Worm (Caenorhabditis elegans) whole organism, young adult: Measurements from ENCODE around the gene Y51H7C.10.

Experiments used
- D2030.7 ChIP-seq: fragments of 200-800 bp; sonication (Bioruptor generic); IDR thresholded peaks from 2 replicates; pipeline ENCODE4 v1.3.6; 2022; ENCODE audit warnings: missing genetic modification reagents, missing genetic modification characterization, missing compliant biosample characterization
- F23B12.7 ChIP-seq: sonication (generic microtip); optimal IDR thresholded peaks from 2 replicates; lab custom pipeline; 2017; ENCODE audit warnings: missing genetic modification characterization, mild to moderate bottlenecking, missing compliant biosample characterization, antibody characterized with exemption, moderate library complexity; ENCODE audit not compliant: insufficient read depth
- F33H1.4 ChIP-seq: fragments of 200-800 bp; sonication (Bioruptor generic); IDR thresholded peaks from 2 replicates; pipeline ENCODE4 v1.3.6; 2022; ENCODE audit warnings: missing genetic modification reagents, missing genetic modification characterization, missing compliant biosample characterization
- F39B2.1 ChIP-seq: fragments of 200-800 bp; sonication (Bioruptor generic); IDR thresholded peaks from 2 replicates; pipeline ENCODE4 v1.3.6; 2022; ENCODE audit warnings: missing genetic modification reagents, missing genetic modification characterization, missing compliant biosample characterization
- T07F8.4 ChIP-seq: sonication (generic microtip); optimal IDR thresholded peaks from 2 replicates; lab custom pipeline; 2016; ENCODE audit warnings: mild to moderate bottlenecking, missing genetic modification characterization, moderate library complexity, missing compliant biosample characterization
- Y53G8AR.9 ChIP-seq: fragments of 200-800 bp; sonication (Bioruptor generic); conservative IDR thresholded peaks from 2 replicates; pipeline ENCODE4 v1.3.6; 2022; ENCODE audit warnings: missing genetic modification reagents, missing genetic modification characterization, missing compliant biosample characterization
- Y67H2A.10 ChIP-seq: fragments of 200-800 bp; sonication (Bioruptor generic); conservative IDR thresholded peaks from 2 replicates; pipeline ENCODE4 v1.3.6; 2022; ENCODE audit warnings: missing genetic modification reagents, missing genetic modification characterization, missing compliant biosample characterization
- Y95B8A.8 ChIP-seq: fragments of 200-800 bp; sonication (Bioruptor generic); IDR thresholded peaks from 2 replicates; pipeline ENCODE4 v1.3.6; 2022; ENCODE audit warnings: missing genetic modification reagents, missing genetic modification characterization, missing compliant biosample characterization
- attf-3 ChIP-seq: fragments of 200-800 bp; sonication (Bioruptor generic); conservative IDR thresholded peaks from 2 replicates; pipeline ENCODE4 v1.3.6; 2022; ENCODE audit warnings: missing genetic modification reagents, missing genetic modification characterization, missing compliant biosample characterization
- attf-6 ChIP-seq: fragments of 200-800 bp; sonication (Bioruptor generic); IDR thresholded peaks from 2 replicates; pipeline ENCODE4 v1.3.6; 2022; ENCODE audit warnings: missing genetic modification reagents, missing genetic modification characterization, missing compliant biosample characterization
- ccch-3 ChIP-seq: fragments of 200-800 bp; sonication (Bioruptor generic); optimal IDR thresholded peaks from 2 replicates; lab custom pipeline; 2018; ENCODE audit warnings: mild to moderate bottlenecking, missing genetic modification characterization, missing compliant biosample characterization
- ceh-91 ChIP-seq: fragments of 200-800 bp; sonication (Bioruptor generic); IDR thresholded peaks from 2 replicates; pipeline ENCODE4 v1.3.6; 2022; ENCODE audit warnings: missing genetic modification reagents, missing genetic modification characterization, missing compliant biosample characterization
- dpl-1 ChIP-seq: fragments of 150-350 bp; optimal IDR thresholded peaks from 2 replicates; lab custom pipeline; 2014; ENCODE audit warnings: missing biosample characterization, missing genetic modification reagents, missing genetic modification characterization
- efl-1 ChIP-seq: fragments of 150-350 bp; optimal IDR thresholded peaks from 2 replicates; lab custom pipeline; 2014; ENCODE audit warnings: missing biosample characterization, missing genetic modification reagents, missing genetic modification characterization
- hmg-1.2 ChIP-seq: fragments of 200-800 bp; sonication (Bioruptor generic); IDR thresholded peaks from 2 replicates; pipeline ENCODE4 v1.3.6; 2022; ENCODE audit warnings: missing genetic modification reagents, missing genetic modification characterization, missing compliant biosample characterization
- hsf-1 ChIP-seq: fragments of 200-800 bp; sonication (Bioruptor generic); IDR thresholded peaks from 2 replicates; pipeline ENCODE4 v1.3.6; 2022; ENCODE audit warnings: missing genetic modification reagents, missing genetic modification characterization, missing compliant biosample characterization
- lag-1 ChIP-seq: fragments of 200-800 bp; sonication (Bioruptor generic); IDR thresholded peaks from 2 replicates; pipeline ENCODE4 v1.3.6; 2022; ENCODE audit warnings: missing genetic modification reagents, missing genetic modification characterization, missing compliant biosample characterization
- let-526 ChIP-seq: fragments of 200-800 bp; sonication (Bioruptor generic); IDR thresholded peaks from 2 replicates; pipeline ENCODE4 v1.3.6; 2022; ENCODE audit warnings: missing genetic modification reagents, missing genetic modification characterization, missing compliant biosample characterization
- lin-26 ChIP-seq: fragments of 200-800 bp; sonication (Bioruptor generic); IDR thresholded peaks from 2 replicates; pipeline ENCODE4 v1.3.6; 2022; ENCODE audit warnings: missing genetic modification reagents, missing genetic modification characterization, missing compliant biosample characterization
- lin-35 ChIP-seq, 3 experiments: fragments of 150-350 bp in 2 of 3; sonication (generic microtip) in 1 of 3; optimal IDR thresholded peaks; 2 replicates each; lab custom pipeline; 2014 to 2018; ENCODE audit warnings: missing biosample characterization in 3 of 3, missing genetic modification characterization in 3 of 3, missing genetic modification reagents in 3 of 3
- lin-40 ChIP-seq: sonication (generic microtip); optimal IDR thresholded peaks from 2 replicates; lab custom pipeline; 2016; ENCODE audit warnings: missing genetic modification characterization, mild to moderate bottlenecking, missing compliant biosample characterization, missing genotype, missing genetic modification reagents
- lin-54 ChIP-seq: fragments of 200-800 bp; sonication (Bioruptor generic); optimal IDR thresholded peaks from 2 replicates; lab custom pipeline; 2018; ENCODE audit warnings: mild to moderate bottlenecking, missing genetic modification characterization, missing compliant biosample characterization
- lsl-1 ChIP-seq: fragments of 200-800 bp; sonication (Bioruptor generic); optimal IDR thresholded peaks from 2 replicates; lab custom pipeline; 2018; ENCODE audit warnings: mild to moderate bottlenecking, missing genetic modification characterization, moderate library complexity, missing compliant biosample characterization
- madf-6 ChIP-seq: fragments of 200-800 bp; sonication (Bioruptor generic); IDR thresholded peaks from 2 replicates; pipeline ENCODE4 v1.3.6; 2022; ENCODE audit warnings: missing genetic modification reagents, missing genetic modification characterization, missing compliant biosample characterization
- madf-8 ChIP-seq: fragments of 200-800 bp; sonication (Bioruptor generic); conservative IDR thresholded peaks from 2 replicates; pipeline ENCODE4 v1.3.6; 2022; ENCODE audit warnings: missing genetic modification reagents, missing genetic modification characterization, missing compliant biosample characterization
- nhr-120 ChIP-seq: fragments of 200-800 bp; sonication (Bioruptor generic); IDR thresholded peaks from 2 replicates; pipeline ENCODE4 v1.3.6; 2022; ENCODE audit warnings: missing genetic modification characterization, missing compliant biosample characterization
- nhr-179 ChIP-seq: sonication (generic microtip); optimal IDR thresholded peaks from 2 replicates; lab custom pipeline; 2016; ENCODE audit warnings: mild to moderate bottlenecking, missing genetic modification characterization, missing compliant biosample characterization
- nhr-80 ChIP-seq: sonication (generic microtip); optimal IDR thresholded peaks from 2 replicates; lab custom pipeline; 2016; ENCODE audit warnings: missing genetic modification characterization, missing compliant biosample characterization
- pbrm-1 ChIP-seq: fragments of 200-800 bp; sonication (Bioruptor generic); IDR thresholded peaks from 2 replicates; pipeline ENCODE4 v1.3.6; 2022; ENCODE audit warnings: missing genetic modification reagents, missing genetic modification characterization, missing compliant biosample characterization
- pha-4 ChIP-seq: fragments of 150-350 bp; sonication (generic microtip); optimal IDR thresholded peaks from 2 replicates; lab custom pipeline; 2014; ENCODE audit warnings: missing biosample characterization, missing genetic modification reagents, missing genetic modification characterization
- sdz-38 ChIP-seq: sonication (generic microtip); optimal IDR thresholded peaks from 2 replicates; lab custom pipeline; 2016; ENCODE audit warnings: missing genotype, missing genetic modification characterization, missing compliant biosample characterization
- snpc-1.3 ChIP-seq: sonication (generic microtip); optimal IDR thresholded peaks from 2 replicates; lab custom pipeline; 2017; ENCODE audit warnings: missing genetic modification characterization, mild to moderate bottlenecking, missing compliant biosample characterization, antibody characterized with exemption, moderate library complexity, missing genotype, missing genetic modification reagents; ENCODE audit not compliant: insufficient read depth
- snpc-3.4 ChIP-seq: sonication (generic microtip); optimal IDR thresholded peaks from 2 replicates; lab custom pipeline; 2017; ENCODE audit warnings: missing genetic modification characterization, mild to moderate bottlenecking, missing compliant biosample characterization, antibody characterized with exemption, moderate library complexity, missing genotype, missing genetic modification reagents
- somi-1 ChIP-seq: fragments of 200-800 bp; sonication (Bioruptor generic); optimal IDR thresholded peaks from 2 replicates; lab custom pipeline; 2018; ENCODE audit warnings: mild to moderate bottlenecking, missing genetic modification characterization, missing compliant biosample characterization
- xnd-1 ChIP-seq: sonication (generic microtip); optimal IDR thresholded peaks from 2 replicates; lab custom pipeline; 2016; ENCODE audit warnings: missing genotype, missing genetic modification reagents, missing genetic modification characterization, missing compliant biosample characterization
- ztf-18 ChIP-seq: sonication (generic microtip); optimal IDR thresholded peaks from 2 replicates; lab custom pipeline; 2016; ENCODE audit warnings: missing genotype, mild to moderate bottlenecking, missing genetic modification characterization, missing compliant biosample characterization

The Y51H7C.10 gene

ce11 chrII:1438336-1438589 is 14.7 kb upstream of the Y51H7C.10 start, which contains the start of gene Y51H7C.3:
TSS of gene Y51H7C.3 (plus strand) at chrII:1438490.
- no peak for TF ChIP-seq pha-4 (tag; lab: Kevin White, UChicago)
- no peak for TF ChIP-seq somi-1
- TF ChIP-seq lin-40 (tag; lab: Kevin White, UChicago), result no peak

DNA sequence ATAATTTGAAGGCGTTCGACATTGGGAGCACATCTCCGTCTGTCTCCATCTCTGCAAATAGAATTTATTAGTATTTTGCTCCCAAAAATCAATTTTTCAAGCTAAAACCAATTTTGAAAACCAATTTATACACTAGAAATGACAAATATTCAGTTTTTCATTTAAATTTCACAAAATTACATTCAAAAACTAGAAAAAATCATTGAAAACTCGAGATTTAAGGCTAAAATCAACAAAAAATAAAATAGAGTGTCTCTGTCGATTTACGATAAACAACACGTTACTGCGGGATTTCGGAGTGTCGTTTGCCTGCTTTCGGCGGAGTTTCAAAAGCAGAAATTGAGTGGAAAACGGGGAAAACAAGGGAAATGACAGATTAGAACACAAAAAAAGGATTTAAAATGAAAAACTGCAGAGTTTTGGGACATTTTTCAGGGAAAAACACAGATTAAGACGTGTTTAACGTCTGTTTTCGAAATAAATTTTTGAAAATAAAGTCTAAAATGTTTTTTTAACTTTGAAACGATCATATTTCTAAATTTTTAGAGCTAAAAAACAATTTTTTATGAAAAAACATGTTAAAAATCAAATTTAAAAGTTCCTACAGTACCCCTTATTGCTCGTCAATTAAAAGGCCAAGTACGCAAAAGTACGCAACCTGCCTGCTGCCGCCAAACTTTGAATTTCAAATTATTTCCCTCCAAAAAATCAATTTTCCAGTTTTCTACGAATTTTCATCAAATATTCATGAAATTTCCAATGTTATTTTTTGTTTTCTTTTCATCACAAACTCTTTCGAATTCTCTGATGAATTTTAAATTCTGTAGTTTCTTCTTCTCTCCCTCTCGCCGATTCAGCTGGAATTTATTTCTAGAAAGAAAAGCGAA is 14.1 kb upstream of the Y51H7C.10 start, which contains the start of gene nol-6:
nol-6 (minus strand) TSS at position 51 of the 887 bp plus-strand sequence.
- TF ChIP-seq nhr-80 (tag; lab: Kevin White, UChicago) (no peak), nhr-120 (GFP tag; lab: Robert Waterston, UW) (no peak), ztf-18 (tag; lab: Kevin White, UChicago) (no peak), hsf-1 (GFP tag; lab: Robert Waterston, UW) (no peak), F23B12.7 (no peak), let-526 (GFP tag; lab: Robert Waterston, UW) (no peak), F33H1.4 (peak; percentile 20; the same call in 1 of the 2 replicates), madf-8 (GFP tag; lab: Robert Waterston, UW) (peak; percentile 70), Y53G8AR.9 (no peak), lag-1 (no peak), sdz-38 (no peak), xnd-1 (peak; percentile 37), lin-26 (GFP tag; lab: Robert Waterston, UW) (no peak), dpl-1 (GFP tag; lab: Kevin White, UChicago) (peak; percentile 75), ceh-91 (peak; percentile 42; the same call in 1 of the 2 replicates), nhr-179 (tag; lab: Kevin White, UChicago) (no peak), lin-35 (GFP tag; optimal IDR thresholded peaks at IDR 0.05; lab: Kevin White, UChicago) (no peak), snpc-1.3 (tag; lab: Kevin White, UChicago) (no peak), F39B2.1 (GFP tag; lab: Robert Waterston, UW) (no peak), lsl-1 (GFP tag; lab: Kevin White, UChicago) (peak; percentile 76), Y95B8A.8 (GFP tag; lab: Robert Waterston, UW) (no peak), T07F8.4 (tag; lab: Kevin White, UChicago) (no peak), madf-6 (GFP tag; lab: Robert Waterston, UW) (peak; percentile 86), snpc-3.4 (peak; percentile 35), hmg-1.2 (GFP tag; lab: Robert Waterston, UW) (peak; percentile 6; the same call in 1 of the 2 replicates), D2030.7 (peak; percentile 74), ccch-3 (GFP tag; lab: Kevin White, UChicago) (no peak), attf-3 (GFP tag; lab: Robert Waterston, UW) (peak; percentile 92), efl-1 (GFP tag; lab: Kevin White, UChicago) (peak; percentile 87), lin-54 (GFP tag; lab: Kevin White, UChicago) (peak; percentile 30), Y67H2A.10 (GFP tag; lab: Robert Waterston, UW) (no peak), pbrm-1 (GFP tag; lab: Robert Waterston, UW) (no peak), attf-6 (GFP tag; lab: Robert Waterston, UW) (no peak)
